Worm (Caenorhabditis elegans): ENCODE results near the gene gcy-31.

The gcy-31 gene

DNA sequence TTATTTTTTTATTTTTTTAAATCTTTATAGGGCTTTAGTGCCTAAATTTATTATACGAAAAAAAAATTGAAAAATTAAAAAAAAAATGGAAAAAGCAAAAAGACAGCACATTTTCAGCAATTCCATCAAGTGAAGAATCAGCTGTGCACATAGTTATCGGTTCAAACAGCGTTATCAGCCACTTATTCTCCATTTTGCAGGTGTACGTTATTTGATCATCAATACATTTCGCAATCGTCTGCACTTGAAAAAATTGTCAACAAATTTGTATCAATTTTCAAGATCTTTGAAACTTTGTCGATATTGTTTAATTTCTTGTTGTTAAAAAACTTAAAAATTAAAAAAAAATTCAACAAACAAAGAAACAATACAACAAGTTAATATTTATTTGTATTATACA, 12.4 kb upstream of the gcy-31 start:
- TF ChIP-seq ama-1 (optimal IDR thresholded peaks at IDR 0.05), result no peak
- TF ChIP-seq hmbx-1 (tag; optimal IDR thresholded peaks at IDR 0.05), result no peak
- TF ChIP-seq ets-7 (tag; optimal IDR thresholded peaks at IDR 0.05), result no peak
- no peak for TF ChIP-seq sea-1 (GFP tag; conservative IDR thresholded peaks at IDR 0.05)
- TF ChIP-seq tbx-11 (GFP tag; IDR thresholded peaks at IDR 0.05), result no peak
- TF ChIP-seq ceh-13 (GFP tag; optimal IDR thresholded peaks at IDR 0.05), result no peak
- TF ChIP-seq hnd-1 (tag; optimal IDR thresholded peaks at IDR 0.05), result no peak
- TF ChIP-seq aly-1 (tag; optimal IDR thresholded peaks at IDR 0.05), result no peak
- no peak for TF ChIP-seq hmg-4 (GFP tag; optimal IDR thresholded peaks at IDR 0.05)
- TF ChIP-seq pes-1 (GFP tag; IDR thresholded peaks at IDR 0.05), result no peak
- TF ChIP-seq F13C5.2 (tag; optimal IDR thresholded peaks at IDR 0.05), result no peak

DNA sequence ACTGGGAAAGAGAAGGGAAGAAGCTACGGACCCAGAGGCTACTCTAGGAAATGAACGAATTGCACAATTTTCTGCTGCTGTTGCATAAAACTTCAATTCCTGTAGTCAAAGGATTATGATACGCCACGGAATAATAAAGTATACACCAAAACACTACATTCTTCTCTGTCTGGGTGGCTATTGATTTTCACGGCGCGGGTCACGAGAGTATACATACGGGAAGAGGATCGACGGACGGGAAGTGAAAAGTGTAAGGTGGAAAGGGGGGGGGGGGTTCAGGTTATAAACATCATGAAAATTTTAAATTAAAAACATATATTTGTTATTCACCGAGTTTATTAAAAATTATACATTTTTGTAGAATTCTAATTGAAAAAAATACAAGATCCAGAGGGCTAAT, 12.0 kb upstream of the gcy-31 start:
- TF ChIP-seq aly-1 (tag; optimal IDR thresholded peaks at IDR 0.05), result no peak

DNA sequence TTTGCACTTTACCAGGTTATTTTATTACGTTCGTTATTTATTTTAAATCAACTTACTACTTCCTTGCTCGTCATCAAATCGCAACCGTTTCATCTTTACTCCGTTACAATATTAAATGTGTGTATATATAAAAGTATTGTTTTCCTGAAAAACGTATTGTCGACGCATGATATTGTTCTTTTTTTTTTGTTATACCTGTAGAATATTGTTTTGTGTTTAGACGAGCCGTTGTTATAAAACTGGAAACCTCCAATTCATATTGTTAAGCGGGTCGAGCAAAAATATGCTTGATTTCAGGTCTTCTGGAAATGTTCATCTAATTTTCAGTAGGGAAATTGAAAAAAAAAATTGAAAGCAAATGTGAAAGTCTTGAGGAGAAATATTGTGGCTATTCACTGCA, 11.6 kb upstream of the gcy-31 start, which contains the start of gene gid-2:
Gene gid-2 (minus strand): TSS at position 101 of the 400 bp plus-strand sequence.
- TF ChIP-seq ceh-13 (GFP tag; optimal IDR thresholded peaks at IDR 0.05) (no peak), ceh-36 (tag; optimal IDR thresholded peaks at IDR 0.05) (no peak), pes-1 (GFP tag; IDR thresholded peaks at IDR 0.05) (no peak), flt-1 (GFP tag; IDR thresholded peaks at IDR 0.05) (no peak), sea-1 (GFP tag; conservative IDR thresholded peaks at IDR 0.05) (no peak), tbx-11 (GFP tag; IDR thresholded peaks at IDR 0.05) (no peak), B0310.2 (tag; optimal IDR thresholded peaks at IDR 0.05) (no peak), tra-4 (tag; optimal IDR thresholded peaks at IDR 0.05) (no peak), hnd-1 (tag; optimal IDR thresholded peaks at IDR 0.05) (no peak), scrt-1 (GFP tag; IDR thresholded peaks at IDR 0.05) (no peak), ama-1 (optimal IDR thresholded peaks at IDR 0.05) (no peak), tbx-37 (GFP tag; conservative IDR thresholded peaks at IDR 0.05) (no peak), ets-7 (tag; optimal IDR thresholded peaks at IDR 0.05) (no peak), F13C5.2 (tag; optimal IDR thresholded peaks at IDR 0.05) (no peak), hmbx-1 (tag; optimal IDR thresholded peaks at IDR 0.05) (no peak), hmg-4 (GFP tag; optimal IDR thresholded peaks at IDR 0.05) (no peak), aly-1 (tag; optimal IDR thresholded peaks at IDR 0.05) (no peak)

DNA sequence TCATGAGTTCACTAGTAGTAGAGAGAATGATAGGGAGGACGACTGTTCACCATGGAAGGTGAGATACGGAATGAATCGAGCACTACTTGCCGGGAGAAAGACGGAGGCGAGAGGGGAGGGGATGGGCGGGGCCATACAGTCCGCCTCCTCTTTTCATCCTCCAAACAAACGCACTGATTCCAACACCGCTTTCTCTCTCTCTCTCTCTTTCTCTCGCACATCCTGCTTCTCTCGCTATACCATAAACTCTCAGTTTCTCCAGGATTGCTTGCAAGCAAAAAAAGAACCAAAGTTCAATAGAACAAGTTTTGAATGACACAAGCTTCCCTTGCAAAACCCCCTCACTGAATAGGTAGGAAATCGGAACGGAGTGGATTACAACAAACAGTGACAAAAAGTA, 8.0 kb upstream of the gcy-31 start:
- TF ChIP-seq tbx-37 (GFP tag; conservative IDR thresholded peaks at IDR 0.05), result no peak
- no peak for TF ChIP-seq ceh-36 (tag; optimal IDR thresholded peaks at IDR 0.05)
- TF ChIP-seq pes-1 (GFP tag; IDR thresholded peaks at IDR 0.05), result no peak
- TF ChIP-seq tbx-11 (GFP tag; IDR thresholded peaks at IDR 0.05), result no peak
- TF ChIP-seq scrt-1 (GFP tag; IDR thresholded peaks at IDR 0.05), result no peak
- TF ChIP-seq ets-7 (tag; optimal IDR thresholded peaks at IDR 0.05), result no peak
- no peak for TF ChIP-seq ama-1 (optimal IDR thresholded peaks at IDR 0.05)
- TF ChIP-seq hmg-4 (GFP tag; optimal IDR thresholded peaks at IDR 0.05), result no peak
- no peak for TF ChIP-seq tra-4 (tag; optimal IDR thresholded peaks at IDR 0.05)
- no peak for TF ChIP-seq sea-1 (GFP tag; conservative IDR thresholded peaks at IDR 0.05)
- no peak for TF ChIP-seq flt-1 (GFP tag; IDR thresholded peaks at IDR 0.05)
- TF ChIP-seq ceh-13 (GFP tag; optimal IDR thresholded peaks at IDR 0.05), result no peak
- TF ChIP-seq B0310.2 (tag; optimal IDR thresholded peaks at IDR 0.05), result no peak
- no peak for TF ChIP-seq hnd-1 (tag; optimal IDR thresholded peaks at IDR 0.05)
- no peak for TF ChIP-seq F13C5.2 (tag; optimal IDR thresholded peaks at IDR 0.05)
- no peak for TF ChIP-seq aly-1 (tag; optimal IDR thresholded peaks at IDR 0.05)
- no peak for TF ChIP-seq hmbx-1 (tag; optimal IDR thresholded peaks at IDR 0.05)

DNA sequence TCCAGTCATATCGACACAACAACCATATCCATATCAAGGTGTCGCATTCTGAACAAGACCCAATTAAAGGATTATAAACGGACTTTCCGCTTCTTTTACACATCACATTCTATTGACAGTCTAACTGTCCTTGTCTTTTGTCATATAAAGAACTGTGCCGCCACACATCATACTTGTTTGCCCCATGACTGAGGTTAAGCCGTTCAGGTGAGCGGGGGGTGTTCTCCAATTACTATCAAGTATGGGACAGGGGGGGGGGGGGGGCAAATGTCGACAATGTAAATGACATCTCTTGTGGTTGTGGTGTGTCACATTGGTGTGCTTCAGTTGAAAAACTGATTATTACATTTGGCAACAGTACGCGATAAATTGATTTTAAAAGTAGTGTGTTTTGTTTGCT, 6.5 kb upstream of the gcy-31 start:
- TF ChIP-seq pes-1 (GFP tag; IDR thresholded peaks at IDR 0.05) (no peak), B0310.2 (tag; optimal IDR thresholded peaks at IDR 0.05) (peak; percentile 41)

DNA sequence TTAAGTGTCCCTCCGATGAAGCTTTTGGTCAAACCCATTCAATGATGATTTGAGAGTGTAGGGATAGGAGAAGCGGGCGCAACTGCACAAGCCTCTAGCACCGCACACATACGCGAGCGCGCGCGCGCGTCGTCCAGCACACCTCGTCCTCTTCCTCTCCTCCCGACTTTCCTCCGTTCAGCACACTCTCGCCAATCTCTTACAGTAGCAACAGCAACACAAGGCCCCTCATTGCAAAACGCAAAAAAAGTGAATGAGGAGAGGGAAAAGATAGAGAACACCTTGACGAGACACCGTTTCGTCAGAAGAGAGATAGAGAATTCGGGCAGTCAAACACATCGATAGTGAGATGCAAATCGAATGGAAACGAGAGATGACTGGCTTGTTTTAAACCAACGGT, 5.2 kb upstream of the gcy-31 start:
- TF ChIP-seq tbx-11 (GFP tag; IDR thresholded peaks at IDR 0.05) (no peak), hmg-4 (GFP tag; optimal IDR thresholded peaks at IDR 0.05) (peak; percentile 91), pes-1 (GFP tag; IDR thresholded peaks at IDR 0.05) (no peak), tbx-37 (GFP tag; conservative IDR thresholded peaks at IDR 0.05) (no peak), aly-1 (tag; optimal IDR thresholded peaks at IDR 0.05) (peak; percentile 15), B0310.2 (tag; optimal IDR thresholded peaks at IDR 0.05) (peak; percentile 6), sea-1 (GFP tag; conservative IDR thresholded peaks at IDR 0.05) (no peak), scrt-1 (GFP tag; IDR thresholded peaks at IDR 0.05) (0 out of 2 replicates have a peak, but pooled peaks have one; percentile 26), hmbx-1 (tag; optimal IDR thresholded peaks at IDR 0.05) (no peak), ceh-13 (GFP tag; optimal IDR thresholded peaks at IDR 0.05) (no peak), F13C5.2 (tag; optimal IDR thresholded peaks at IDR 0.05) (no peak), ama-1 (optimal IDR thresholded peaks at IDR 0.05) (no peak)

DNA sequence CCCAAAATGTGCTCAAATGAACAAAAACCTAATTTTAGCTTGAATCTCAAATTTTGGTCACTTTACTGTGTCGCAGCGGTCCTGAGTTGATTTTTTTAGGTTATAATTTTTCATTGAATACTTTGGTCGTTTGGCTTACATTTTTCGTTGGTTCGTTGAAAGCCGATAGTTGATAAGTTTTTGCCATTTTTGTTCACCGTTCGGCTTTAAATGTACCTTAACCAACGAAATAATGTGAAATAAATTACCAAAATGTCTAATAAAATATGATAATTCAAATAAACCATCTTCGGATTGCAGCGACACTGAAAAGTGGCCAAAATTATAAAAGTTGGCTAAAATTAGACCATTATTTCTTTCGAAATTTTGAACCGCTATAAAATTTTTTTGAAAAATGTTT, 3.0 kb upstream of the gcy-31 start:
- TF ChIP-seq hmg-4 (GFP tag; optimal IDR thresholded peaks at IDR 0.05), result no peak
- no peak for TF ChIP-seq ama-1 (optimal IDR thresholded peaks at IDR 0.05)
- TF ChIP-seq tbx-11 (GFP tag; IDR thresholded peaks at IDR 0.05), result no peak
- no peak for TF ChIP-seq tbx-37 (GFP tag; conservative IDR thresholded peaks at IDR 0.05)
- TF ChIP-seq tra-4 (tag; optimal IDR thresholded peaks at IDR 0.05), result no peak
- TF ChIP-seq F13C5.2 (tag; optimal IDR thresholded peaks at IDR 0.05), result no peak
- TF ChIP-seq aly-1 (tag; optimal IDR thresholded peaks at IDR 0.05), result no peak
- no peak for TF ChIP-seq pes-1 (GFP tag; IDR thresholded peaks at IDR 0.05)
- TF ChIP-seq B0310.2 (tag; optimal IDR thresholded peaks at IDR 0.05), result no peak
- TF ChIP-seq ceh-13 (GFP tag; optimal IDR thresholded peaks at IDR 0.05), result no peak

DNA sequence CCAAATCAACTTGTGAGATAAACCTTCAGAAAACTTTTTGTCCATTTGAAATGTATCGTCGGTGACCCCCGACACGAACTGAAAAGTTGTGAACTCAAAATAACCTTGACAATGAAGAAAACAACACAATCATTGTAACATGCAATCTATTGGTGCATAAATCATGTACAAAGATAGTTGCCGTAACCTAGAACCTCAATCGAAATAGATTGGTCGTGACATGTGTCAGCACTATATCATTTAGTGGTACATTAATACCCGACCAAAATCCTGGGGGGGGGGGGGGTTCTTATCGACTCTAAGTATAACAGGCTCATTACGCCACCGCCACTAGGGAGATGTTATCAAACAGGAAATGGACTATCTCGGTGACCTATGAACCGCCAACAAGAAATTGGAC, 372 bp downstream of the gcy-31 start:
- TF ChIP-seq ceh-13 (GFP tag; optimal IDR thresholded peaks at IDR 0.05) (no peak), hmbx-1 (tag; optimal IDR thresholded peaks at IDR 0.05) (no peak), hnd-1 (tag; optimal IDR thresholded peaks at IDR 0.05) (no peak), flt-1 (GFP tag; IDR thresholded peaks at IDR 0.05) (no peak), F13C5.2 (tag; optimal IDR thresholded peaks at IDR 0.05) (no peak), tbx-11 (GFP tag; IDR thresholded peaks at IDR 0.05) (no peak), ets-7 (tag; optimal IDR thresholded peaks at IDR 0.05) (no peak), scrt-1 (GFP tag; IDR thresholded peaks at IDR 0.05) (no peak)

Measured in whole organism, early embryonic.